Fruit fly (Drosophila melanogaster) whole organism, adult: ENCODE results near the gene Cyp4ac1.

Experiments used
- CG11617 ChIP-seq: fragments of 200-800 bp; sonication (Bioruptor generic); optimal IDR thresholded peaks from 2 replicates; lab custom pipeline; 2017; ENCODE audit warnings: mild to moderate bottlenecking, missing biosample characterization, missing genetic modification reagents, missing genetic modification characterization
- CG12768 ChIP-seq: fragments of 200-800 bp; sonication (Bioruptor generic); optimal IDR thresholded peaks from 2 replicates; lab custom pipeline; 2017; ENCODE audit warnings: missing biosample characterization, missing genetic modification characterization, mild to moderate bottlenecking, moderate library complexity, missing genetic modification reagents
- CG14711 ChIP-seq: fragments of 200-800 bp; sonication (Bioruptor generic); optimal IDR thresholded peaks from 2 replicates; lab custom pipeline; 2018; ENCODE audit warnings: missing biosample characterization, mild to moderate bottlenecking, missing genetic modification characterization, moderate library complexity
- CG1620 ChIP-seq: fragments of 200-800 bp; sonication (Bioruptor generic); optimal IDR thresholded peaks from 2 replicates; lab custom pipeline; 2016; ENCODE audit warnings: missing biosample characterization, missing genetic modification characterization
- CG33017 ChIP-seq: fragments of 200-800 bp; sonication (Bioruptor generic); optimal IDR thresholded peaks from 2 replicates; lab custom pipeline; 2018; ENCODE audit warnings: missing biosample characterization, mild to moderate bottlenecking, missing genetic modification characterization, moderate library complexity
- CG5204 ChIP-seq: fragments of 200-800 bp; sonication (Bioruptor generic); optimal IDR thresholded peaks from 2 replicates; lab custom pipeline; 2016; ENCODE audit warnings: missing biosample characterization, missing genetic modification characterization
- CG7045 ChIP-seq: fragments of 200-800 bp; sonication (Bioruptor generic); optimal IDR thresholded peaks from 2 replicates; lab custom pipeline; 2017; ENCODE audit warnings: missing biosample characterization, mild to moderate bottlenecking, missing genetic modification characterization
- CG7101 ChIP-seq: fragments of 200-800 bp; sonication (Bioruptor generic); optimal IDR thresholded peaks from 2 replicates; lab custom pipeline; 2018; ENCODE audit warnings: missing biosample characterization, mild to moderate bottlenecking, missing genetic modification characterization, moderate library complexity
- Clk ChIP-seq: fragments of 200-800 bp; sonication (Bioruptor generic); optimal IDR thresholded peaks from 2 replicates; lab custom pipeline; 2017; ENCODE audit warnings: missing biosample characterization, missing genetic modification characterization
- Crg-1 ChIP-seq: fragments of 200-800 bp; sonication (Bioruptor generic); optimal IDR thresholded peaks from 2 replicates; lab custom pipeline; 2016; ENCODE audit warnings: missing biosample characterization, missing genetic modification characterization
- Hr96 ChIP-seq: fragments of 200-800 bp; sonication (Bioruptor generic); optimal IDR thresholded peaks from 2 replicates; lab custom pipeline; 2016; ENCODE audit warnings: missing biosample characterization, missing genetic modification characterization
- Mnt ChIP-seq: fragments of 200-800 bp; sonication (Bioruptor generic); optimal IDR thresholded peaks from 2 replicates; lab custom pipeline; 2016; ENCODE audit warnings: missing biosample characterization, mild to moderate bottlenecking, missing genetic modification characterization
- bab1 ChIP-seq: fragments of 200-800 bp; sonication (Bioruptor generic); optimal IDR thresholded peaks from 3 replicates; lab custom pipeline; 2019; ENCODE audit warnings: missing biosample characterization, mild to moderate bottlenecking, missing genetic modification characterization, moderate library complexity
- cic ChIP-seq: fragments of 200-800 bp; sonication (Bioruptor generic); optimal IDR thresholded peaks from 2 replicates; lab custom pipeline; 2017; ENCODE audit warnings: missing biosample characterization, mild to moderate bottlenecking, missing genetic modification characterization, moderate library complexity
- cnc ChIP-seq, 2 experiments: fragments of >200 bp; optimal IDR thresholded peaks; 2 replicates each; lab custom pipeline; 2017
- kay ChIP-seq: fragments of 200-800 bp; sonication (Bioruptor generic); peaks from one replicate; lab custom pipeline; 2016; ENCODE audit warnings: missing biosample characterization, missing genetic modification characterization, borderline replicate concordance
- ovo ChIP-seq: fragments of 200-800 bp; sonication (Bioruptor generic); optimal IDR thresholded peaks from 2 replicates; lab custom pipeline; 2016; ENCODE audit warnings: missing biosample characterization, missing genetic modification characterization
- pad ChIP-seq: fragments of 200-800 bp; sonication (Bioruptor generic); optimal IDR thresholded peaks from 3 replicates; lab custom pipeline; 2017; ENCODE audit warnings: missing biosample characterization, missing genetic modification characterization, mild to moderate bottlenecking, moderate library complexity, missing genetic modification reagents
- tj ChIP-seq: fragments of 200-800 bp; sonication (Bioruptor generic); optimal IDR thresholded peaks from 3 replicates; lab custom pipeline; 2017; ENCODE audit warnings: missing biosample characterization, mild to moderate bottlenecking, missing genetic modification characterization, moderate library complexity
- toe ChIP-seq: fragments of 200-800 bp; sonication (Bioruptor generic); optimal IDR thresholded peaks from 2 replicates; lab custom pipeline; 2016; ENCODE audit warnings: missing biosample characterization, missing genetic modification characterization

Cyp4ac1 gene

DNA sequence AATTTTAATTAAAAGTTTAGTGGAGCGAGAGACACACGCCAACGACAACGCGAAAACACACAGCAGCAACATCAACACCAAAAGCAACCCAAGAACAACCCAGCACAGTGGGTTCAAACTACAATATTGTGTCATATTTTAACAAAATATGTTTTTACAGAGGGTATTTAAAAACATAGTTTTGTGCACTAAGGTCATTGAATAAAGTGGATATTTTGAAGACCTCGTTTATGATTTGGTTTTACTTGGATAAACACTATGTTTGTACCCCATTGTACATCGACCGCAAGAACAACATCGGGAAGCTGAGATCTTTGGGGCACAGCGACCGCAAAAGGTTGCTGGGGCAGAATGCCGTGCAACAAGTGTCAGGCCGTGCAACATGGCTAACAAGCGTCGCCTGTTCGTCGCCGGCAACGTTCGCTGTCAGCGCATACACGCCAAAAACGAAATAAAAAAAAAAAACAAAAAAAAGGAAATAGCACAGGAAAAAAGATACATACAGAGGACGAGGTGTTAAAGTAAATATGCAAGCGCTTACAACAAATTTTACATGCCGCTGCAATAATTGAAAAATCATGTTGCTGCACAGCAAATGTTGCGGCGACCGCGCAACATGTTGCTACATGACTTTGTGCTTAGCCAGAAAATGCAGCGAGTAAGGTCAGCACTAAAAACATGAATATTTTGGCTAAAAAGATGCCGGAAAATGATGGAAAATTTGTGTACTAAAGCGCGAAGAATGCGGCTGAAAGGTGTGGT, 2.4 kb upstream of the Cyp4ac1 start:
- TF ChIP-seq CG1620 (no peak), bab1 (GFP tag; lab: Kevin White, UChicago) (no peak), toe (no peak), tj (no peak)

DNA sequence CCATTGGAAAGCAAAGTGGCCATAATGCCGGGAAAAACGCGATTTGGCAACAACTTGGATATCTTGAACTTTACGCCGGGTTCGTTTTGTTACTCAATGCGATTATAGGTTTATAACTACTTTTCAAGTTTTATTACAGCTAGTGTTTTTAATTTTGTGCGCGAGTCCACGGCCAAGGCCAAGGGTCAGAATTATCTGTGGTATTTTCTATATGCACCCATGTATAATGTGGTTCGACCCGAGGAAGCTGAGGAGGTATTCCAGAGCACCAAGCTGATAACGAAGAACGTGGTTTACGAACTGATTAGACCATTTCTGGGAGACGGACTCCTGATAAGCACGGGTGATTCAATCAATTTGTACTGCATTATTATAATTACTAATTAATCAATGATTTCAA, 356 bp downstream of the Cyp4ac1 start:
- TF ChIP-seq CG11617 (GFP tag; lab: Kevin White, UChicago) (no peak), Clk (no peak), bab1 (GFP tag; lab: Kevin White, UChicago) (no peak), CG5204 (GFP tag; lab: Kevin White, UChicago) (no peak), CG7101 (no peak), Mnt (no peak), CG33017 (tag; lab: Kevin White, UChicago) (no peak), CG7045 (GFP tag; lab: Kevin White, UChicago) (no peak), kay (GFP tag; lab: Kevin White, UChicago) (no peak), CG14711 (tag; lab: Kevin White, UChicago) (no peak), tj (no peak), pad (no peak), Crg-1 (GFP tag; lab: Kevin White, UChicago) (no peak), cic (GFP tag; lab: Kevin White, UChicago) (no peak), Hr96 (GFP tag; lab: Kevin White, UChicago) (no peak), CG1620 (no peak), CG12768 (GFP tag; lab: Kevin White, UChicago) (no peak)

DNA sequence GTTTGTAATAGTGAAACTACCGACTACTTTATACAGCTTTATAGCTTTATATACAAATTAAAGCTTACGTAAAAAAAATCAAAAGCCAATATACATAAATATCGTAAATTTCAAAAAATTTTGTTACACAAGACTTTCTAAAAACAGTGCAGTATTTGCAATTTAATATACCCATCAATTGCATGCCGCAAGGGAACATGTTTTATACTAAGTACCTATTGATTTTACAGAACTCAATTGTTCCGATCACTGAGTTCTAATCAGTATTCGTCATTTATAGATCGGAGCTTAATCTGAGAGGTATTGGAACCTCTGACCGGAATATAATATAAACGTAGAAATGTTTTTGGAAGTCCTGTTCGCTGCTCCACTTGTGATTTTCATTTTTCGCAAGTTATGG, 2.3 kb downstream of the Cyp4ac1 start, which contains the start of gene Cyp4ac2:
Gene Cyp4ac2 (plus strand): TSS at position 301 of the 400 bp plus-strand sequence.
- TF ChIP-seq kay (GFP tag; lab: Kevin White, UChicago) (no peak), tj (no peak), Crg-1 (GFP tag; lab: Kevin White, UChicago) (no peak), CG5204 (GFP tag; lab: Kevin White, UChicago) (no peak), CG7101 (no peak), ovo (no peak), pad (no peak), cnc (optimal IDR thresholded peaks at IDR 0.05; lab: Kevin White, UChicago) (no peak), CG12768 (GFP tag; lab: Kevin White, UChicago) (no peak), Mnt (no peak), bab1 (GFP tag; lab: Kevin White, UChicago) (no peak), toe (no peak), CG33017 (tag; lab: Kevin White, UChicago) (no peak), cic (GFP tag; lab: Kevin White, UChicago) (no peak), CG14711 (tag; lab: Kevin White, UChicago) (no peak), CG1620 (no peak)

DNA sequence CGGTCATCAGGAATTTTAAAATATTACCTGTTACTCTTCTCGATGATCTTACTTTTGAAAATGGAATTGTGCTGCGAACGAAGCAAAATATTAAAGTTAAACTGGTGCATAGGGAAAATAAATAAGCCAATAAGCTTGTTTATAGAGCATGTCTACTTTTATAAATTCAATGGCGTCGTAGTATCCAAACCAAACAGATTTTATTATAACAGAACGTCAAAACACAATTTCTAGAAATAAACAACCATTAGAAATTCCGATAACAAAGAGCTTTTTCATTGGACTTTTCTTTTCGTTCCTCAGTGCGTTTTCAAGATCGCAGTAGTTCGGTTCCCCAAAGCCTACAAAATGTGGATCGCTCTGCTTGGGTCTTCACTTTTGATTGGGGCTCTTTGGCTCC, 4.4 kb downstream of the Cyp4ac1 start, which contains the start of gene Cyp4ac3:
Gene Cyp4ac3 (plus strand): TSS at position 301 of the 400 bp plus-strand sequence.
- TF ChIP-seq CG12768 (GFP tag; lab: Kevin White, UChicago) (peak; percentile 50), ovo (no peak)

DNA sequence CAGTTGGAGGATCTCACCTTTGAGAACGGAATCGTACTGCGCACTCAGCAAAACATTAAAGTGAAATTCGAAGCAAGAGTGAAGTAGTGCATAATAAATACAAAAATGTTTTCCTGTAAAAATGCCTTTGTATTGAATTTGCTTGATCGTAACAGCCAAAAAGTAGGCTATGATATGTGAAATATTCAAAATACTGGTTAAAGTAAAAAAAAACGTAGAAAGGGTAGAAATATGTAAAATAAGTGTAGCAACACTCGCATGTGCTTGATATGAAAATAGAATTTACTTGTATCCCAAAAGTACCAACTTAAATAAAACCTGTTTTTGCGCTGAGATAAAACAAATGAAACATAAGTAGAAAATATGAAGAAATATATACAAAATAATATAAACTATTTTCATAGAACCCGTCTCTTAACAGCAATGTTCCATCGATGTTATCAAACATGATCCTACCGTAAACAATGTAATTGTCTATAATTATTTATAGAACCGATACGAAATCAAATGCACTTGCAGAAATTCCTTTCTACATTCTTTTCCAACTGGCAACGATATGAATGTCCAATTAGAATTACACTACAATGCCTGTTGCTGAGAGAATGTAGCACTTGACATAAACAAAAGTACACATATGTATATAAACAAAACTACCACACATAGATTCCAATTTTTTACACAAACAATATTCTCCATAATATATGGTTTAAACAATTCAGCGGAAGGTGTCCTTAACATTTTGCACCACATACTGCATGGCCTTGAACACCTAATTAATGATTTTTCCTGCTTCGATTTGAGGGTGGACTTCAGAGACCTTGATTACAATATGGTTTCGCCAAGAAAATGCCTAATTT, 6.6 kb downstream of the Cyp4ac1 start:
- no peak for TF ChIP-seq pad
- TF ChIP-seq Mnt, result peak; percentile 53
- no peak for TF ChIP-seq cic (GFP tag; lab: Kevin White, UChicago)
- peak; percentile 81 for TF ChIP-seq kay (GFP tag; lab: Kevin White, UChicago)
- no peak for TF ChIP-seq toe
- TF ChIP-seq bab1 (GFP tag; lab: Kevin White, UChicago), result no peak
- no peak for TF ChIP-seq CG14711 (tag; lab: Kevin White, UChicago)
- TF ChIP-seq CG1620, result no peak
- TF ChIP-seq CG5204 (GFP tag; lab: Kevin White, UChicago), result no peak
- TF ChIP-seq Crg-1 (GFP tag; lab: Kevin White, UChicago), result no peak
- TF ChIP-seq CG33017 (tag; lab: Kevin White, UChicago), result no peak
- TF ChIP-seq CG7045 (GFP tag; lab: Kevin White, UChicago), result no peak
- TF ChIP-seq CG12768 (GFP tag; lab: Kevin White, UChicago), result peak; percentile 16

DNA sequence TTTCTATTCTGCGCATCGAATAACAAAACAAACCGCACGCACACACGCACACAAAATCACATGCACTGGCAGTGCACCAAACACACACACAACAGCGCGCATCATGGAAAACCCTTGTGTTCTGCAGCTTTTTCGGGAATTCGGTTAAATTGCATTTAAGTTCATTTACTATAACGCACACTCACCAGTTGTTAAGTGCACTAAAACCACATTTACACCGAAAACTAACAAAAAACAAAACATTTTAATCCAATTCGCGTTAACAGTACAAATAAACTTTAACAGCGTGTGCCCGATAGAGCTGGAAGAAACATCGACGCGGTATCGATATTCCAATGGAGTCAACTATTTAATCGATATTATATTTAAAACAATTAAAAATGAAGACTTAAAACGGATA, 7.3 kb downstream of the Cyp4ac1 start, which contains the start of gene tkv:
Gene tkv (minus strand): TSS at position 304 of the 400 bp plus-strand sequence.
- TF ChIP-seq cnc (optimal IDR thresholded peaks at IDR 0.05; lab: Kevin White, UChicago) (no peak), CG1620 (no peak), tj (no peak), Mnt (peak; percentile 35)
